Worm (Caenorhabditis elegans) whole organism, L4 larva: ENCODE results near the gene ptr-6.

Experiments used
- F37D6.2 ChIP-seq: sonication (generic microtip); optimal IDR thresholded peaks from 2 replicates; lab custom pipeline; 2016; ENCODE audit warnings: mild to moderate bottlenecking, missing genetic modification characterization, missing compliant biosample characterization
- F44E2.7 ChIP-seq: fragments of 200-800 bp; sonication (Bioruptor generic); IDR thresholded peaks from 2 replicates; pipeline ENCODE4 v2.1.2; 2022; ENCODE audit warnings: missing genetic modification characterization, missing compliant biosample characterization
- Y5F2A.4 ChIP-seq: fragments of 200-800 bp; sonication (Bioruptor generic); optimal IDR thresholded peaks from 2 replicates; lab custom pipeline; 2018; ENCODE audit warnings: mild to moderate bottlenecking, missing genetic modification characterization, missing compliant biosample characterization
- aha-1 ChIP-seq: fragments of 150-350 bp; peaks from one replicate; lab custom pipeline; 2014; ENCODE audit warnings: missing biosample characterization, missing genetic modification characterization
- aly-2 ChIP-seq: sonication (generic microtip); optimal IDR thresholded peaks from 2 replicates; lab custom pipeline; 2018; ENCODE audit warnings: missing biosample characterization, missing genetic modification characterization
- attf-4 ChIP-seq: sonication (generic microtip); optimal IDR thresholded peaks from 3 replicates; lab custom pipeline; 2017; ENCODE audit warnings: missing biosample characterization, missing genetic modification characterization
- ceh-20 ChIP-seq: fragments of 200-800 bp; sonication (Bioruptor generic); IDR thresholded peaks from 2 replicates; pipeline ENCODE4 v1.3.6; 2022; ENCODE audit warnings: missing genetic modification reagents, missing genetic modification characterization, missing compliant biosample characterization
- ceh-82 ChIP-seq: sonication (generic microtip); optimal IDR thresholded peaks from 2 replicates; lab custom pipeline; 2017; ENCODE audit warnings: missing biosample characterization, missing genetic modification characterization
- daf-12 ChIP-seq: fragments of 150-350 bp; optimal IDR thresholded peaks from 2 replicates; lab custom pipeline; 2014; ENCODE audit warnings: missing biosample characterization, missing genetic modification reagents, missing genetic modification characterization
- daf-16 ChIP-seq, 3 experiments: sonication (generic microtip); optimal IDR thresholded peaks; 2 replicates each; lab custom pipeline; 2016 to 2017; ENCODE audit warnings: missing genetic modification characterization in 3 of 3, missing genetic modification reagents in 3 of 3, mild to moderate bottlenecking in 2 of 3, missing compliant biosample characterization in 2 of 3, missing biosample characterization in 1 of 3, moderate library complexity in 1 of 3
- daf-19 ChIP-seq: fragments of 200-800 bp; sonication (Bioruptor generic); conservative IDR thresholded peaks from 2 replicates; pipeline ENCODE4 v1.3.6; 2022; ENCODE audit warnings: missing genetic modification characterization, missing compliant biosample characterization
- daf-8 ChIP-seq: fragments of 200-800 bp; sonication (Bioruptor generic); IDR thresholded peaks from 2 replicates; pipeline ENCODE4 v1.3.6; 2022; ENCODE audit warnings: missing genetic modification characterization, missing compliant biosample characterization
- dmd-6 ChIP-seq: fragments of 200-800 bp; sonication (Bioruptor generic); IDR thresholded peaks from 2 replicates; pipeline ENCODE4 v1.3.6; 2022; ENCODE audit warnings: missing genetic modification reagents, missing genetic modification characterization, missing compliant biosample characterization
- dmd-9 ChIP-seq: fragments of 200-800 bp; sonication (Bioruptor generic); IDR thresholded peaks from 2 replicates; pipeline ENCODE4 v1.3.6; 2022; ENCODE audit warnings: missing genetic modification reagents, missing genetic modification characterization, missing compliant biosample characterization
- egl-43 ChIP-seq: fragments of 200-800 bp; sonication (Bioruptor generic); IDR thresholded peaks from 2 replicates; pipeline ENCODE4 v1.3.6; 2022; ENCODE audit warnings: missing genetic modification reagents, missing genetic modification characterization, missing compliant biosample characterization
- fkh-10 ChIP-seq: fragments of 150-350 bp; optimal IDR thresholded peaks from 2 replicates; lab custom pipeline; 2014; ENCODE audit warnings: missing biosample characterization, missing genetic modification reagents, missing genetic modification characterization
- hlh-30 ChIP-seq: sonication (generic microtip); optimal IDR thresholded peaks from 2 replicates; lab custom pipeline; 2017; ENCODE audit warnings: antibody characterized with exemption, mild to moderate bottlenecking, missing genetic modification characterization, missing compliant biosample characterization; ENCODE audit not compliant: insufficient read depth
- jun-1 ChIP-seq: fragments of 150-350 bp; optimal IDR thresholded peaks from 2 replicates; lab custom pipeline; 2014; ENCODE audit warnings: missing biosample characterization, missing genetic modification reagents, missing genetic modification characterization
- lin-13 ChIP-seq: fragments of 150-350 bp; optimal IDR thresholded peaks from 2 replicates; lab custom pipeline; 2014; ENCODE audit warnings: missing biosample characterization, missing genetic modification reagents, missing genetic modification characterization
- lin-38 ChIP-seq: fragments of 200-800 bp; sonication (Bioruptor generic); IDR thresholded peaks from 2 replicates; pipeline ENCODE4 v1.3.6; 2022; ENCODE audit warnings: missing genetic modification reagents, missing genetic modification characterization, missing compliant biosample characterization
- lsy-2 ChIP-seq, 2 experiments: fragments of 150-350 bp in 1 of 2; sonication (generic microtip) in 1 of 2; optimal IDR thresholded peaks; 2 replicates each; lab custom pipeline; 2014 to 2017; ENCODE audit warnings: missing biosample characterization in 2 of 2, missing genetic modification characterization in 2 of 2
- mdl-1 ChIP-seq, 2 experiments: fragments of 150-350 bp in 1 of 2; sonication (generic microtip) in 1 of 2; optimal IDR thresholded peaks; 2 replicates each; lab custom pipeline; 2014 to 2017; ENCODE audit warnings: missing biosample characterization in 2 of 2, missing genetic modification characterization in 2 of 2
- mdt-29 ChIP-seq: fragments of 200-800 bp; sonication (Bioruptor generic); IDR thresholded peaks from 2 replicates; pipeline ENCODE4 v1.3.6; 2022; ENCODE audit warnings: missing genetic modification reagents, missing genetic modification characterization, missing compliant biosample characterization
- mxl-2 ChIP-seq: fragments of 200-800 bp; sonication (Bioruptor generic); conservative IDR thresholded peaks from 2 replicates; pipeline ENCODE4 v1.3.6; 2022; ENCODE audit warnings: missing genetic modification reagents, missing genetic modification characterization, missing compliant biosample characterization
- nhr-102 ChIP-seq: sonication (generic microtip); optimal IDR thresholded peaks from 2 replicates; lab custom pipeline; 2016; ENCODE audit warnings: mild to moderate bottlenecking, missing genetic modification characterization, moderate library complexity, missing compliant biosample characterization
- nhr-28 ChIP-seq: fragments of 150-350 bp; optimal IDR thresholded peaks from 2 replicates; lab custom pipeline; 2014; ENCODE audit warnings: missing biosample characterization, missing genetic modification characterization
- pha-4 ChIP-seq, 2 experiments: fragments of 150-350 bp in 1 of 2; fragments of 200-800 bp in 1 of 2; sonication (Bioruptor generic) in 1 of 2; IDR thresholded peaks in 1 of 2; optimal IDR thresholded peaks in 1 of 2; 2 replicates each; pipeline versions ENCODE4 v1.3.6 to Lab custom; 2014 to 2022; ENCODE audit warnings: missing genetic modification characterization in 2 of 2, missing genetic modification reagents in 2 of 2, missing biosample characterization in 1 of 2, missing compliant biosample characterization in 1 of 2
- php-3 ChIP-seq: fragments of 200-800 bp; sonication (Bioruptor generic); IDR thresholded peaks from 2 replicates; pipeline ENCODE4 v1.3.6; 2022; ENCODE audit warnings: missing genetic modification reagents, missing genetic modification characterization, missing compliant biosample characterization
- pqm-1 ChIP-seq: sonication (generic microtip); optimal IDR thresholded peaks from 2 replicates; lab custom pipeline; 2017; ENCODE audit warnings: missing biosample characterization, missing genetic modification characterization
- spr-1 ChIP-seq: sonication (generic microtip); optimal IDR thresholded peaks from 2 replicates; lab custom pipeline; 2016; ENCODE audit warnings: mild to moderate bottlenecking, missing genetic modification characterization, missing compliant biosample characterization
- tra-1 ChIP-seq: fragments of 200-800 bp; sonication (Bioruptor generic); IDR thresholded peaks from 2 replicates; pipeline ENCODE4 v1.3.6; 2022; ENCODE audit warnings: missing genetic modification reagents, missing genetic modification characterization, missing compliant biosample characterization
- unc-130 ChIP-seq: sonication (generic microtip); optimal IDR thresholded peaks from 2 replicates; lab custom pipeline; 2016; ENCODE audit warnings: missing genetic modification reagents, missing genetic modification characterization, missing compliant biosample characterization
- unc-62 ChIP-seq, 3 experiments: fragments of 150-350 bp in 1 of 3; sonication (generic microtip); optimal IDR thresholded peaks in 2 of 3; peaks in 1 of 3; 1 replicate in 1 of 3; 2 replicates in 2 of 3; lab custom pipeline; 2014 to 2017; ENCODE audit warnings: missing biosample characterization in 3 of 3, missing genetic modification characterization in 3 of 3, missing genetic modification reagents in 3 of 3, missing genotype in 1 of 3
- vab-7 ChIP-seq: fragments of 200-800 bp; sonication (Bioruptor generic); IDR thresholded peaks from 2 replicates; pipeline ENCODE4 v1.3.6; 2022; ENCODE audit warnings: missing genetic modification reagents, missing genetic modification characterization, missing compliant biosample characterization
- zfp-2 ChIP-seq: sonication (generic microtip); optimal IDR thresholded peaks from 2 replicates; lab custom pipeline; 2016; ENCODE audit warnings: mild to moderate bottlenecking, missing genetic modification characterization, missing compliant biosample characterization
- zip-2 ChIP-seq: fragments of 150-350 bp; optimal IDR thresholded peaks from 2 replicates; lab custom pipeline; 2014; ENCODE audit warnings: missing biosample characterization, missing genetic modification characterization
- ztf-11 ChIP-seq: fragments of 150-350 bp; optimal IDR thresholded peaks from 2 replicates; lab custom pipeline; 2014; ENCODE audit warnings: missing biosample characterization, missing genetic modification characterization
- ztf-7 ChIP-seq: fragments of 150-350 bp; optimal IDR thresholded peaks from 2 replicates; lab custom pipeline; 2014; ENCODE audit warnings: missing biosample characterization, missing genetic modification characterization

The ptr-6 gene

ce11 chrII:5271729-5272322, 25.2 kb upstream of the ptr-6 start, which contains the start of gene drn-1:
drn-1 (minus strand) TSS chrII:5271845.
- no peak for TF ChIP-seq F44E2.7 (GFP tag; lab: Robert Waterston, UW)
- no peak for TF ChIP-seq lin-13 (GFP tag; lab: Kevin White, UChicago)
- TF ChIP-seq F37D6.2 (tag; lab: Kevin White, UChicago), result no peak
- no peak for TF ChIP-seq egl-43
- TF ChIP-seq ztf-11 (tag; lab: Kevin White, UChicago), result no peak
- TF ChIP-seq spr-1 (tag; lab: Kevin White, UChicago), result no peak
- no peak for TF ChIP-seq zfp-2 (tag; lab: Kevin White, UChicago)
- no peak for TF ChIP-seq tra-1 (GFP tag; lab: Robert Waterston, UW)
- peak in 1 of 2 experiments; percentile 85 for TF ChIP-seq unc-62 (GFP tag; optimal IDR thresholded peaks at IDR 0.05 in 1 of 2; lab: Kevin White, UChicago)
- TF ChIP-seq unc-62 (tag; optimal IDR thresholded peaks at IDR 0.05; lab: Kevin White, UChicago), result no peak
- no peak for TF ChIP-seq zip-2 (tag; lab: Kevin White, UChicago)
- no peak for TF ChIP-seq lin-38
- TF ChIP-seq aha-1 (tag; lab: Kevin White, UChicago), result peak; percentile 97
- no peak for TF ChIP-seq ztf-7 (tag; lab: Kevin White, UChicago)
- TF ChIP-seq nhr-102, result no peak
- no peak for TF ChIP-seq daf-8
- no peak for TF ChIP-seq pha-4 (GFP tag; IDR thresholded peaks at IDR 0.05; lab: Robert Waterston, UW)
- TF ChIP-seq pha-4 (tag; optimal IDR thresholded peaks at IDR 0.05; lab: Kevin White, UChicago), result no peak
- TF ChIP-seq lsy-2 (tag; optimal IDR thresholded peaks at IDR 0.05; lab: Kevin White, UChicago), result peak in 1 of 2 experiments; percentile 24
- TF ChIP-seq mdl-1 (tag; optimal IDR thresholded peaks at IDR 0.05; lab: Kevin White, UChicago), result peak in 1 of 2 experiments; percentile 2
- no peak for TF ChIP-seq ceh-82 (tag; lab: Kevin White, UChicago)
- no peak for TF ChIP-seq ceh-20 (GFP tag; lab: Robert Waterston, UW)
- TF ChIP-seq aly-2 (tag; lab: Kevin White, UChicago), result no peak
- TF ChIP-seq unc-130 (GFP tag; lab: Kevin White, UChicago), result no peak
- no peak for TF ChIP-seq php-3 (GFP tag; lab: Robert Waterston, UW)
- TF ChIP-seq fkh-10 (GFP tag; lab: Kevin White, UChicago), result peak; percentile 88
- no peak for TF ChIP-seq Y5F2A.4 (GFP tag; lab: Kevin White, UChicago)
- TF ChIP-seq hlh-30 (tag; lab: Kevin White, UChicago), result peak; percentile 35
- no peak for TF ChIP-seq pqm-1 (tag; lab: Kevin White, UChicago)
- TF ChIP-seq daf-12 (tag; lab: Kevin White, UChicago), result no peak

- peak in 1 of 2 experiments; percentile 95 for TF ChIP-seq unc-62 (GFP tag; optimal IDR thresholded peaks at IDR 0.05 in 1 of 2; lab: Kevin White, UChicago)
- TF ChIP-seq unc-62 (tag; optimal IDR thresholded peaks at IDR 0.05; lab: Kevin White, UChicago), result no peak
- no peak for TF ChIP-seq mxl-2 (GFP tag; lab: Robert Waterston, UW)
- no peak for TF ChIP-seq vab-7 (GFP tag; lab: Robert Waterston, UW)
- peak; percentile 44 for TF ChIP-seq aha-1 (tag; lab: Kevin White, UChicago)
- no peak for TF ChIP-seq attf-4 (tag; lab: Kevin White, UChicago)
- no peak for TF ChIP-seq dmd-6
- no peak for TF ChIP-seq jun-1
- no peak for TF ChIP-seq dmd-9 (GFP tag; lab: Robert Waterston, UW)
- no peak for TF ChIP-seq zip-2 (tag; lab: Kevin White, UChicago)
These were observed 22.3 kb upstream of the ptr-6 start for ce11 chrII:5268977-5269376.

ce11 chrII:5264650-5265049, 18.0 kb upstream of the ptr-6 start:
- no peak for TF ChIP-seq daf-19
- peak; percentile 1 for TF ChIP-seq nhr-28 (tag; lab: Kevin White, UChicago)
- TF ChIP-seq mdt-29 (GFP tag; lab: Robert Waterston, UW), result no peak
- no peak for TF ChIP-seq daf-16 (GFP tag; optimal IDR thresholded peaks at IDR 0.05; lab: Kevin White, UChicago)
- TF ChIP-seq daf-16 (tag; optimal IDR thresholded peaks at IDR 0.05; lab: Kevin White, UChicago), result peak; percentile 60
- 0 out of 2 replicates have a peak, but pooled peaks have one; percentile 50 for TF ChIP-seq php-3 (GFP tag; lab: Robert Waterston, UW)
- peak; percentile 46 for TF ChIP-seq pqm-1 (tag; lab: Kevin White, UChicago)
